Worm (Caenorhabditis elegans) whole organism, L1 larva: ENCODE measurements around the gene folt-1.

Experiments used
- aha-1 ChIP-seq: fragments of 150-350 bp; optimal IDR thresholded peaks from 2 replicates; lab custom pipeline; 2014; ENCODE audit warnings: missing biosample characterization, missing genetic modification characterization
- pqm-1 ChIP-seq: sonication (generic microtip); optimal IDR thresholded peaks from 3 replicates; lab custom pipeline; 2017; ENCODE audit warnings: missing biosample characterization, missing genetic modification characterization

DNA sequence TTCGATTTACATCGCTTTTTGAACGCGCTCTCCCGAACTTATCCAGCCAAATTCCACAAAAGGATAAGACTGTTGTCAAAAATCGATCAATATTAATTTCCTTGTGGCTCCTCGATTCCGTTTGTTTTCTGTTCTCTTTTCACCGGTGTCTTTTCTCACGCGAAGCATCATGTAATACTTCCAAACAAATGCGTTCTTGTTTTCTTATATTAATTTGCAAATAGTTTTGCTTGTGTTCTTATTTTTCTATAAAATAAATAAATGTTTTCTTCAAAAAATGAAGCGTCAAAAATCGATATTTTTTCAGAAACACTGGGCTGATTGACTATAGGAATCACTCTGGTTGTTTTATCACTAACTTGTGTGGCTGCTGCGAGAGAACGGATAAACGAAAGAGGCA, 27.7 kb upstream of the folt-1 start, which contains the start of gene math-33:
- no peak for TF ChIP-seq pqm-1 (tag; lab: Kevin White, UChicago)
- TF ChIP-seq aha-1 (tag; lab: Kevin White, UChicago) = no peak
